Worm (Caenorhabditis elegans) whole organism, L1 larva: ENCODE results near the gene col-84.

ENCODE experiments used
- C04F5.9 ChIP-seq: sonication (generic microtip); optimal IDR thresholded peaks from 2 replicates; lab custom pipeline; 2016; ENCODE audit warnings: missing genetic modification characterization, missing compliant biosample characterization
- C34B4.2 ChIP-seq: sonication (generic microtip); optimal IDR thresholded peaks from 2 replicates; lab custom pipeline; 2017; ENCODE audit warnings: mild to moderate bottlenecking, missing genetic modification characterization, missing compliant biosample characterization
- F16B12.6 ChIP-seq: fragments of 150-350 bp; optimal IDR thresholded peaks from 2 replicates; lab custom pipeline; 2014; ENCODE audit warnings: missing biosample characterization, missing genetic modification characterization
- alr-1 ChIP-seq: fragments of 200-800 bp; sonication (Bioruptor generic); optimal IDR thresholded peaks from 2 replicates; lab custom pipeline; 2018; ENCODE audit warnings: borderline replicate concordance, mild to moderate bottlenecking, missing genetic modification characterization, missing compliant biosample characterization
- blmp-1 ChIP-seq: fragments of 150-350 bp; optimal IDR thresholded peaks from 2 replicates; lab custom pipeline; 2014; ENCODE audit warnings: missing biosample characterization, missing genetic modification characterization
- ceh-63 ChIP-seq: fragments of 200-800 bp; sonication (Bioruptor generic); optimal IDR thresholded peaks from 2 replicates; lab custom pipeline; 2018; ENCODE audit warnings: mild to moderate bottlenecking, missing genetic modification characterization, missing compliant biosample characterization
- ceh-88 ChIP-seq: fragments of 200-800 bp; sonication (Bioruptor generic); IDR thresholded peaks from 2 replicates; pipeline ENCODE4 v1.3.6; 2022; ENCODE audit warnings: missing genetic modification characterization, missing compliant biosample characterization
- dsc-1 ChIP-seq: sonication (generic microtip); optimal IDR thresholded peaks from 2 replicates; lab custom pipeline; 2016; ENCODE audit warnings: mild to moderate bottlenecking, missing genetic modification characterization, missing compliant biosample characterization
- efl-3 ChIP-seq: fragments of 200-800 bp; sonication (Bioruptor generic); optimal IDR thresholded peaks from 2 replicates; lab custom pipeline; 2018; ENCODE audit warnings: mild to moderate bottlenecking, missing genetic modification characterization, missing compliant biosample characterization
- egl-13 ChIP-seq: sonication (generic microtip); optimal IDR thresholded peaks from 2 replicates; lab custom pipeline; 2016; ENCODE audit warnings: missing genotype, missing genetic modification reagents, missing genetic modification characterization, missing compliant biosample characterization
- elt-2 ChIP-seq: sonication (generic microtip); optimal IDR thresholded peaks from 2 replicates; lab custom pipeline; 2016; ENCODE audit warnings: missing genetic modification characterization, mild to moderate bottlenecking, inconsistent platforms, missing compliant biosample characterization, missing genetic modification reagents
- fkh-10 ChIP-seq: sonication (generic microtip); optimal IDR thresholded peaks from 2 replicates; lab custom pipeline; 2017; ENCODE audit warnings: missing biosample characterization, missing genetic modification reagents, missing genetic modification characterization
- fkh-4 ChIP-seq: sonication (generic microtip); optimal IDR thresholded peaks from 2 replicates; lab custom pipeline; 2016; ENCODE audit warnings: missing compliant biosample characterization, missing genetic modification characterization, borderline replicate concordance
- fos-1 ChIP-seq: fragments of 150-350 bp; optimal IDR thresholded peaks from 2 replicates; lab custom pipeline; 2014; ENCODE audit warnings: missing biosample characterization, missing genetic modification characterization
- hlh-17 ChIP-seq: fragments of 200-800 bp; sonication (Bioruptor generic); optimal IDR thresholded peaks from 2 replicates; lab custom pipeline; 2018; ENCODE audit warnings: missing genetic modification characterization, mild to moderate bottlenecking, missing compliant biosample characterization, moderate library complexity, borderline replicate concordance
- hlh-4 ChIP-seq: sonication (generic microtip); optimal IDR thresholded peaks from 2 replicates; lab custom pipeline; 2016; ENCODE audit warnings: mild to moderate bottlenecking, missing genetic modification characterization, missing compliant biosample characterization
- hpl-2 ChIP-seq: fragments of 150-350 bp; optimal IDR thresholded peaks from 2 replicates; lab custom pipeline; 2014; ENCODE audit warnings: missing biosample characterization, missing genetic modification reagents, missing genetic modification characterization
- irx-1 ChIP-seq: sonication (generic microtip); optimal IDR thresholded peaks from 2 replicates; lab custom pipeline; 2016; ENCODE audit warnings: missing genetic modification characterization, missing compliant biosample characterization
- isw-1 ChIP-seq: fragments of 200-800 bp; sonication (Bioruptor generic); IDR thresholded peaks from 2 replicates; pipeline ENCODE4 v1.3.6; 2022; ENCODE audit warnings: missing genetic modification characterization, missing compliant biosample characterization
- jun-1 ChIP-seq: fragments of 150-350 bp; optimal IDR thresholded peaks from 2 replicates; lab custom pipeline; 2014; ENCODE audit warnings: missing biosample characterization, missing genetic modification reagents, missing genetic modification characterization
- lin-13 ChIP-seq: fragments of 150-350 bp; optimal IDR thresholded peaks from 2 replicates; lab custom pipeline; 2014; ENCODE audit warnings: missing biosample characterization, missing genetic modification reagents, missing genetic modification characterization
- lin-39 ChIP-seq: fragments of 150-350 bp; optimal IDR thresholded peaks from 2 replicates; lab custom pipeline; 2014; ENCODE audit warnings: missing biosample characterization, missing genetic modification reagents, missing genetic modification characterization
- lsy-2 ChIP-seq, 2 experiments: fragments of 150-350 bp; optimal IDR thresholded peaks; 2 replicates each; lab custom pipeline; 2014; ENCODE audit warnings: missing biosample characterization in 2 of 2, missing genetic modification characterization in 2 of 2
- mab-9 ChIP-seq: fragments of 200-800 bp; sonication (Bioruptor generic); IDR thresholded peaks from 2 replicates; pipeline ENCODE4 v1.3.6; 2022; ENCODE audit warnings: missing genetic modification reagents, missing genetic modification characterization, missing compliant biosample characterization
- mdl-1 ChIP-seq, 2 experiments: fragments of 150-350 bp; optimal IDR thresholded peaks; 2 replicates each; lab custom pipeline; 2014 to 2017; ENCODE audit warnings: missing biosample characterization in 2 of 2, missing genetic modification characterization in 2 of 2, inconsistent platforms in 1 of 2
- nhr-11 ChIP-seq: fragments of 150-350 bp; optimal IDR thresholded peaks from 2 replicates; lab custom pipeline; 2014; ENCODE audit warnings: missing biosample characterization, missing genetic modification characterization
- nhr-12 ChIP-seq: sonication (generic microtip); optimal IDR thresholded peaks from 2 replicates; lab custom pipeline; 2017; ENCODE audit warnings: missing biosample characterization, missing genetic modification characterization
- nhr-28 ChIP-seq: fragments of 150-350 bp; optimal IDR thresholded peaks from 2 replicates; lab custom pipeline; 2014; ENCODE audit warnings: missing biosample characterization, missing genetic modification characterization
- nhr-76 ChIP-seq: sonication (generic microtip); optimal IDR thresholded peaks from 2 replicates; lab custom pipeline; 2017; ENCODE audit warnings: missing biosample characterization, missing genetic modification characterization
- nhr-85 ChIP-seq: sonication (generic microtip); peaks from one replicate; lab custom pipeline; 2016; ENCODE audit warnings: missing genetic modification characterization, inconsistent platforms, missing compliant biosample characterization
- nhr-90 ChIP-seq: sonication (generic microtip); optimal IDR thresholded peaks from 2 replicates; lab custom pipeline; 2016; ENCODE audit warnings: mild to moderate bottlenecking, missing genetic modification characterization, missing compliant biosample characterization; ENCODE audit not compliant: poor library complexity
- pax-3 ChIP-seq: fragments of 200-800 bp; sonication (Bioruptor generic); optimal IDR thresholded peaks from 2 replicates; lab custom pipeline; 2018; ENCODE audit warnings: mild to moderate bottlenecking, missing genetic modification characterization, moderate library complexity, missing compliant biosample characterization
- pqm-1 ChIP-seq: sonication (generic microtip); optimal IDR thresholded peaks from 3 replicates; lab custom pipeline; 2017; ENCODE audit warnings: missing biosample characterization, missing genetic modification characterization
- rnt-1 ChIP-seq: sonication (generic microtip); optimal IDR thresholded peaks from 2 replicates; lab custom pipeline; 2016; ENCODE audit warnings: mild to moderate bottlenecking, missing genetic modification characterization, moderate library complexity, missing compliant biosample characterization
- skn-1 ChIP-seq: fragments of 150-350 bp; optimal IDR thresholded peaks from 2 replicates; lab custom pipeline; 2014; ENCODE audit warnings: missing biosample characterization, missing genetic modification characterization
- snu-23 ChIP-seq: sonication (generic microtip); optimal IDR thresholded peaks from 2 replicates; lab custom pipeline; 2016; ENCODE audit warnings: missing genetic modification characterization, missing compliant biosample characterization
- sox-4 ChIP-seq: sonication (generic microtip); optimal IDR thresholded peaks from 2 replicates; lab custom pipeline; 2016; ENCODE audit warnings: missing genetic modification characterization, missing compliant biosample characterization
- sptf-1 ChIP-seq: fragments of 150-350 bp; optimal IDR thresholded peaks from 2 replicates; lab custom pipeline; 2014; ENCODE audit warnings: missing biosample characterization, missing genetic modification characterization
- tlp-1 ChIP-seq: fragments of 150-350 bp; optimal IDR thresholded peaks from 2 replicates; lab custom pipeline; 2014; ENCODE audit warnings: missing biosample characterization, missing genetic modification characterization
- unc-130 ChIP-seq: fragments of 150-350 bp; optimal IDR thresholded peaks from 2 replicates; lab custom pipeline; 2017; ENCODE audit warnings: missing biosample characterization, missing genetic modification characterization, inconsistent platforms
- unc-30 ChIP-seq: sonication (generic microtip); optimal IDR thresholded peaks from 2 replicates; lab custom pipeline; 2017; ENCODE audit warnings: missing biosample characterization, missing genetic modification characterization
- unc-62 ChIP-seq: fragments of 150-350 bp; optimal IDR thresholded peaks from 2 replicates; lab custom pipeline; 2014; ENCODE audit warnings: missing biosample characterization, missing genetic modification reagents, missing genetic modification characterization
- unc-86 ChIP-seq: sonication (generic microtip); optimal IDR thresholded peaks from 2 replicates; lab custom pipeline; 2016; ENCODE audit warnings: missing genetic modification characterization, missing compliant biosample characterization
- unc-98 ChIP-seq: fragments of 200-800 bp; sonication (Bioruptor generic); IDR thresholded peaks from 2 replicates; pipeline ENCODE4 v1.3.6; 2022; ENCODE audit warnings: missing genetic modification characterization, missing compliant biosample characterization
- xbp-1 ChIP-seq: sonication (generic microtip); optimal IDR thresholded peaks from 2 replicates; lab custom pipeline; 2016; ENCODE audit warnings: missing genetic modification characterization, missing compliant biosample characterization
- zag-1 ChIP-seq: fragments of 150-350 bp; optimal IDR thresholded peaks from 2 replicates; lab custom pipeline; 2014; ENCODE audit warnings: missing biosample characterization, missing genetic modification characterization
- zip-4 ChIP-seq: fragments of 200-800 bp; sonication (Bioruptor generic); optimal IDR thresholded peaks from 2 replicates; lab custom pipeline; 2018; ENCODE audit warnings: mild to moderate bottlenecking, missing genetic modification characterization, moderate library complexity, missing compliant biosample characterization

The col-84 gene

ce11 chrII:11880456-11881353 is 12.4 kb downstream of the col-84 start (continued):
- TF ChIP-seq C34B4.2 (no peak), nhr-28 (tag; lab: Kevin White, UChicago) (no peak), unc-62 (GFP tag; lab: Kevin White, UChicago) (no peak), lsy-2 (tag; optimal IDR thresholded peaks at IDR 0.05; lab: Kevin White, UChicago) (peak in 1 of 2 experiments; percentile 32), nhr-85 (tag; lab: Kevin White, UChicago) (peak; percentile 72), egl-13 (no peak), jun-1 (tag; lab: Kevin White, UChicago) (no peak), sox-4 (no peak), unc-86 (tag; lab: Kevin White, UChicago) (no peak), elt-2 (tag; lab: Kevin White, UChicago) (no peak), efl-3 (GFP tag; lab: Kevin White, UChicago) (no peak), nhr-11 (tag; lab: Kevin White, UChicago) (no peak), nhr-12 (tag; lab: Kevin White, UChicago) (no peak), unc-98 (GFP tag; lab: Robert Waterston, UW) (no peak), C04F5.9 (tag; lab: Kevin White, UChicago) (no peak), nhr-76 (no peak), ceh-63 (no peak), zag-1 (tag; lab: Kevin White, UChicago) (no peak), hpl-2 (GFP tag; lab: Kevin White, UChicago) (no peak), zip-4 (GFP tag; lab: Kevin White, UChicago) (no peak), lin-39 (no peak), fkh-4 (tag; lab: Kevin White, UChicago) (no peak), isw-1 (GFP tag; lab: Robert Waterston, UW) (no peak), mab-9 (GFP tag; lab: Robert Waterston, UW) (no peak), irx-1 (tag; lab: Kevin White, UChicago) (no peak), hlh-17 (no peak), nhr-90 (tag; lab: Kevin White, UChicago) (peak; percentile 20), fkh-10 (GFP tag; lab: Kevin White, UChicago) (no peak), dsc-1 (no peak), F16B12.6 (tag; lab: Kevin White, UChicago) (no peak), xbp-1 (tag; lab: Kevin White, UChicago) (no peak), ceh-88 (GFP tag; lab: Robert Waterston, UW) (no peak), tlp-1 (tag; lab: Kevin White, UChicago) (no peak), unc-30 (tag; lab: Kevin White, UChicago) (no peak), lin-13 (no peak), skn-1 (no peak), fos-1 (tag; lab: Kevin White, UChicago) (no peak), sptf-1 (tag; lab: Kevin White, UChicago) (no peak)
- TF ChIP-seq, all 84 proteins: peak for 17

ce11 chrII:11883648-11884047 is 15.3 kb downstream of the col-84 start, which contains the start of gene ZK930.6:
TSS of gene ZK930.6 (plus strand) at chrII:11883948.
- TF ChIP-seq fos-1 (tag; lab: Kevin White, UChicago) = no peak
- no peak for TF ChIP-seq rnt-1 (tag; lab: Kevin White, UChicago)
- no peak for TF ChIP-seq snu-23 (GFP tag; lab: Kevin White, UChicago)
- TF ChIP-seq pax-3 (tag; lab: Kevin White, UChicago) = no peak
- no peak for TF ChIP-seq hlh-4 (tag; lab: Kevin White, UChicago)
- no peak for TF ChIP-seq nhr-85 (tag; lab: Kevin White, UChicago)
- TF ChIP-seq fkh-10 (GFP tag; lab: Kevin White, UChicago) = no peak
- TF ChIP-seq unc-130 = no peak
- TF ChIP-seq lsy-2 (tag; optimal IDR thresholded peaks at IDR 0.05; lab: Kevin White, UChicago) = no peak
- TF ChIP-seq blmp-1 = no peak
- no peak for TF ChIP-seq alr-1 (tag; lab: Kevin White, UChicago)
- no peak for TF ChIP-seq xbp-1 (tag; lab: Kevin White, UChicago)
- TF ChIP-seq ceh-88 (GFP tag; lab: Robert Waterston, UW) = no peak
- no peak for TF ChIP-seq mdl-1 (tag; optimal IDR thresholded peaks at IDR 0.05; lab: Kevin White, UChicago)
- TF ChIP-seq jun-1 (tag; lab: Kevin White, UChicago) = no peak
- TF ChIP-seq pqm-1 (tag; lab: Kevin White, UChicago) = no peak
- no peak for TF ChIP-seq nhr-90 (tag; lab: Kevin White, UChicago)
